Fruit fly (Drosophila melanogaster): ENCODE results near the gene Dlic.

DNA sequence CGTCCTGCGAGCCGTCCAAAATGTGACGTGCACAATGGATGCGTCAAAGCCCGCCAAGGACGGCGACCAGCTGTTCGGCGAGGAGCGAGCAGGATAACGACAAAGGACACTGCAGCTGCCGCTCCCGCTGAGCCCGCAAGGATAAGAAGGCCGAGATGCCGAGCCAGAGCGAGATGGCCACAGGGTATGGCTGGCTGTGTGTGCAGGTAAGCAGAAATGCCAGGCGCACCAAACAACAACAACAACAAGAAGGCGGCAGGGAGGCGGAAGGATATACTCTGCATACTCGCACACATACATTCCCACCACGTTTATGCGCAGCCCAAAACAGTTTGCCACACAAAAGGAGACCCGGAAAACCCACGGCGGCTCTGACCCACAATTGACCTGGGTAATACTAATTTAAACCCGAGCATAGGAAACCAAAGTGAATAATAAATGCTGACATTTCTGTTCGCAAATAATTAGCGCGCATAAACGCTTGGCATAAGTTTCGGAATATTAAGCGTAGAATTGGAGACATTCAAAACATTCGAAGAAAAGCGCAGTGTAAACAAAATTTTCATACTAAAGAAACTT lies 7.5 kb upstream of the Dlic start:
- TF ChIP-seq CG8478 (optimal IDR thresholded peaks at IDR 0.05) (no peak), CTCF (optimal IDR thresholded peaks at IDR 0.05) (no peak)

All from S2 (cell line).